Fruit fly (Drosophila melanogaster): ENCODE measurements around the gene tkv.

Gene tkv

DNA sequence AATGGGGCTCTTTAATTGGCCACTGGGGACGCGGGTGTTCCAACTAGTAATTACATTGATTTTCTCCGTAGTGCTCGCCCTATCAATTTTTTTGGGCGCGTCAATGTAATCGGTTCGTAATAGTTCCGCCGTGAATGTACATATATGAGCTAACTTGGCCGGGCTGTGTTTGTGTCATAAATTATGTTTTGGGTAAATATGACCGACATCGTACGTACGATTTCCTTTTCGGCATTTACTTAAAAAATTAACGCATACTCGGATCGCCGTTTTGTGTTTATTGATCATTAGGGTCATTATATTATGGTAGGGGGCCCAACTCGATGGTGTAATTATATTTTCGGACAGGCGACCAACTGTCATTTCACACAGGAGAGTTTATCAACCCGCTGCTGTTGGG, 74.5 kb downstream of the tkv start (continued):
- TF ChIP-seq bsh (GFP tag; optimal IDR thresholded peaks at IDR 0.05) (no peak), Doc3 (GFP tag; IDR thresholded peaks at IDR 0.05; ENCODE audit: partially characterized antibody) (no peak), knrl (GFP tag; IDR thresholded peaks at IDR 0.05; ENCODE audit: partially characterized antibody) (no peak), CG12155 (GFP tag; optimal IDR thresholded peaks at IDR 0.05) (no peak), CG2712 (tag; optimal IDR thresholded peaks at IDR 0.05) (no peak), CG17802 (tag; optimal IDR thresholded peaks at IDR 0.05) (no peak), CG6175 (GFP tag; IDR thresholded peaks at IDR 0.05) (no peak), scrt (GFP tag; optimal IDR thresholded peaks at IDR 0.05) (no peak), CG4617 (GFP tag; optimal IDR thresholded peaks at IDR 0.05; ENCODE audit: borderline replicate concordance) (no peak), CG9797 (GFP tag; optimal IDR thresholded peaks at IDR 0.05) (no peak), CG10462 (GFP tag; optimal IDR thresholded peaks at IDR 0.05) (no peak), CG3281 (GFP tag; optimal IDR thresholded peaks at IDR 0.05) (peak; percentile 66), BtbVII (GFP tag; optimal IDR thresholded peaks at IDR 0.05) (no peak), pfk (GFP tag; optimal IDR thresholded peaks at IDR 0.05) (peak; percentile 46), CG15011 (GFP tag; optimal IDR thresholded peaks at IDR 0.05) (no peak), crol (GFP tag; IDR thresholded peaks at IDR 0.05) (no peak), Eip74EF (GFP tag; optimal IDR thresholded peaks at IDR 0.05) (no peak), CG17328 (GFP tag; IDR thresholded peaks at IDR 0.05) (no peak), Doc2 (GFP tag; IDR thresholded peaks at IDR 0.05) (no peak), CG10147 (GFP tag; optimal IDR thresholded peaks at IDR 0.05) (peak; percentile 44), ase (GFP tag; IDR thresholded peaks at IDR 0.05) (no peak), ab (GFP tag; optimal IDR thresholded peaks at IDR 0.05) (no peak), CG14667 (GFP tag; IDR thresholded peaks at IDR 0.05) (no peak), CG31365 (tag; optimal IDR thresholded peaks at IDR 0.05) (peak; percentile 49), CG15601 (tag; optimal IDR thresholded peaks at IDR 0.05) (no peak), nmo (GFP tag; optimal IDR thresholded peaks at IDR 0.05) (no peak), CG12071 (GFP tag; optimal IDR thresholded peaks at IDR 0.05) (peak; percentile 72), CG11560 (tag; IDR thresholded peaks at IDR 0.05) (no peak), al (GFP tag; IDR thresholded peaks at IDR 0.05) (no peak), psq (GFP tag; optimal IDR thresholded peaks at IDR 0.05) (no peak), cwo (GFP tag; optimal IDR thresholded peaks at IDR 0.05) (peak; percentile 44), gce (GFP tag; IDR thresholded peaks at IDR 0.05) (no peak), vfl (GFP tag; optimal IDR thresholded peaks at IDR 0.05) (no peak), dmrt11E (tag; optimal IDR thresholded peaks at IDR 0.05) (no peak), Ets65A (GFP tag) (no peak), pros (GFP tag; optimal IDR thresholded peaks at IDR 0.05) (no peak), Blimp-1 (GFP tag; optimal IDR thresholded peaks at IDR 0.05) (no peak), Abd-B (GFP tag; optimal IDR thresholded peaks at IDR 0.05) (no peak), CG9876 (GFP tag; optimal IDR thresholded peaks at IDR 0.05) (no peak), Nf-YB (GFP tag; optimal IDR thresholded peaks at IDR 0.05) (no peak), Camta (GFP tag; optimal IDR thresholded peaks at IDR 0.05) (no peak), CG2199 (GFP tag; IDR thresholded peaks at IDR 0.05) (no peak), ara (GFP tag; IDR thresholded peaks at IDR 0.05) (peak; percentile 34; the same call in 1 of the 2 replicates), org-1 (GFP tag; optimal IDR thresholded peaks at IDR 0.05) (peak; percentile 62), sens-2 (GFP tag; IDR thresholded peaks at IDR 0.05) (no peak), hb (GFP tag; IDR thresholded peaks at IDR 0.05; ENCODE audit: partially characterized antibody) (no peak), shn (GFP tag; optimal IDR thresholded peaks at IDR 0.05) (no peak), trem (tag; optimal IDR thresholded peaks at IDR 0.05) (no peak), CG4360 (GFP tag; IDR thresholded peaks at IDR 0.05) (no peak), eyg (GFP tag; optimal IDR thresholded peaks at IDR 0.05) (no peak), inv (GFP tag; IDR thresholded peaks at IDR 0.05; ENCODE audit: partially characterized antibody) (no peak)
